Fruit fly (Drosophila melanogaster) whole organism, embryonic: ENCODE results near the gene Bhmt.

Experiments
- ATbp ChIP-seq: fragments of 200-800 bp; sonication (Bioruptor generic); optimal IDR thresholded peaks from 2 replicates; lab custom pipeline; 2017; ENCODE audit warnings: missing biosample characterization, mild to moderate bottlenecking, missing genetic modification characterization, missing genetic modification reagents
- B-H1 ChIP-seq: fragments of 200-800 bp; sonication (Bioruptor generic); IDR thresholded peaks from 3 replicates; pipeline ENCODE4 v1.3.6; 2022; ENCODE audit warnings: missing biosample characterization, missing genetic modification characterization
- B-H2 ChIP-seq: fragments of 200-800 bp; sonication (Bioruptor generic); optimal IDR thresholded peaks from 2 replicates; lab custom pipeline; 2018; ENCODE audit warnings: missing biosample characterization, mild to moderate bottlenecking, missing genetic modification characterization
- CG11398 ChIP-seq: fragments of 200-800 bp; sonication (Bioruptor generic); optimal IDR thresholded peaks from 2 replicates; lab custom pipeline; 2016; ENCODE audit warnings: missing biosample characterization, missing genetic modification characterization
- CG11504 ChIP-seq: fragments of 200-800 bp; sonication (Bioruptor generic); optimal IDR thresholded peaks from 3 replicates; lab custom pipeline; 2019; ENCODE audit warnings: missing biosample characterization, mild to moderate bottlenecking, missing genetic modification characterization, moderate library complexity
- CG12391 ChIP-seq: fragments of 200-800 bp; sonication (Bioruptor generic); optimal IDR thresholded peaks from 3 replicates; lab custom pipeline; 2018; ENCODE audit warnings: missing biosample characterization, mild to moderate bottlenecking, missing genetic modification characterization, moderate library complexity
- CG13287 ChIP-seq: fragments of 200-800 bp; sonication (Bioruptor generic); IDR thresholded peaks from 2 replicates; pipeline ENCODE4 v1.3.6; 2022; ENCODE audit warnings: missing biosample characterization, missing genetic modification characterization; ENCODE audit not compliant: partially characterized antibody
- CG14710 ChIP-seq: fragments of 200-800 bp; sonication (Bioruptor generic); optimal IDR thresholded peaks from 3 replicates; lab custom pipeline; 2019; ENCODE audit warnings: missing biosample characterization, mild to moderate bottlenecking, missing genetic modification characterization, moderate library complexity
- CG14860 ChIP-seq: fragments of 200-800 bp; sonication (Bioruptor generic); IDR thresholded peaks from 3 replicates; pipeline ENCODE4 v1.3.6; 2022; ENCODE audit warnings: missing biosample characterization, missing genetic modification characterization; ENCODE audit not compliant: partially characterized antibody
- CG15011 ChIP-seq: fragments of 200-800 bp; sonication (Bioruptor generic); optimal IDR thresholded peaks from 3 replicates; lab custom pipeline; 2018; ENCODE audit warnings: missing biosample characterization, mild to moderate bottlenecking, missing genetic modification characterization
- CG15696 ChIP-seq: fragments of 200-800 bp; sonication (Bioruptor generic); optimal IDR thresholded peaks from 2 replicates; lab custom pipeline; 2019; ENCODE audit warnings: missing biosample characterization, mild to moderate bottlenecking, missing genetic modification characterization, moderate library complexity
- CG18599 ChIP-seq: fragments of 200-800 bp; sonication (Bioruptor generic); optimal IDR thresholded peaks from 3 replicates; lab custom pipeline; 2017; ENCODE audit warnings: missing biosample characterization, missing genetic modification characterization, mild to moderate bottlenecking, moderate library complexity, missing genetic modification reagents
- CG18764 ChIP-seq: fragments of 200-800 bp; sonication (Bioruptor generic); optimal IDR thresholded peaks from 3 replicates; lab custom pipeline; 2016; ENCODE audit warnings: missing biosample characterization, missing genetic modification characterization
- CG2116 ChIP-seq: fragments of 200-800 bp; sonication (Bioruptor generic); optimal IDR thresholded peaks from 3 replicates; lab custom pipeline; 2018; ENCODE audit warnings: missing biosample characterization, mild to moderate bottlenecking, missing genetic modification characterization
- CG34224 ChIP-seq: fragments of 200-800 bp; sonication (Bioruptor generic); IDR thresholded peaks from 3 replicates; pipeline ENCODE4 v1.3.6; 2022; ENCODE audit warnings: missing biosample characterization, missing genetic modification characterization; ENCODE audit not compliant: partially characterized antibody
- CG4424 ChIP-seq: fragments of 200-800 bp; sonication (Bioruptor generic); optimal IDR thresholded peaks from 3 replicates; lab custom pipeline; 2016; ENCODE audit warnings: missing biosample characterization, missing genetic modification characterization
- CG7357 ChIP-seq: fragments of 200-800 bp; sonication (Bioruptor generic); IDR thresholded peaks from 3 replicates; pipeline ENCODE4 v1.3.6; 2022; ENCODE audit warnings: missing biosample characterization, missing genetic modification characterization
- CG7987 ChIP-seq: fragments of 200-800 bp; sonication (Bioruptor generic); optimal IDR thresholded peaks from 2 replicates; lab custom pipeline; 2018; ENCODE audit warnings: missing biosample characterization, mild to moderate bottlenecking, missing genetic modification characterization, moderate library complexity
- CG8924 ChIP-seq: fragments of 200-800 bp; optimal IDR thresholded peaks from 3 replicates; lab custom pipeline; 2019; ENCODE audit warnings: missing biosample characterization, mild to moderate bottlenecking, missing genetic modification characterization, moderate library complexity
- Camta ChIP-seq: fragments of 200-800 bp; sonication (Bioruptor generic); optimal IDR thresholded peaks from 2 replicates; lab custom pipeline; 2016; ENCODE audit warnings: missing biosample characterization, missing genetic modification characterization
- Chrac-16 ChIP-seq: fragments of 200-800 bp; sonication (Bioruptor generic); optimal IDR thresholded peaks from 3 replicates; lab custom pipeline; 2016; ENCODE audit warnings: missing biosample characterization, missing genetic modification characterization
- Dbx ChIP-seq: fragments of 200-800 bp; sonication (Bioruptor generic); IDR thresholded peaks from 3 replicates; pipeline ENCODE4 v1.3.6; 2022; ENCODE audit warnings: missing biosample characterization, missing genetic modification characterization
- Drgx ChIP-seq: fragments of 200-800 bp; sonication (Bioruptor generic); IDR thresholded peaks from 2 replicates; pipeline ENCODE4 v1.3.6; 2022; ENCODE audit warnings: missing biosample characterization, missing genetic modification characterization
- Fer3 ChIP-seq: fragments of 200-800 bp; sonication (Bioruptor generic); optimal IDR thresholded peaks from 2 replicates; lab custom pipeline; 2018; ENCODE audit warnings: missing biosample characterization, mild to moderate bottlenecking, missing genetic modification characterization, moderate library complexity
- H15 ChIP-seq: fragments of 200-800 bp; sonication (Bioruptor generic); IDR thresholded peaks from 3 replicates; pipeline ENCODE4 v1.3.6; 2022; ENCODE audit warnings: missing biosample characterization, missing genetic modification characterization
- H2.0 ChIP-seq: fragments of 200-800 bp; sonication (Bioruptor generic); IDR thresholded peaks from 2 replicates; pipeline ENCODE4 v1.3.6; 2022; ENCODE audit warnings: missing biosample characterization, missing genetic modification characterization
- HmgD ChIP-seq: fragments of 200-800 bp; sonication (Bioruptor generic); optimal IDR thresholded peaks from 3 replicates; lab custom pipeline; 2016; ENCODE audit warnings: missing biosample characterization, missing genetic modification characterization
- Hsf ChIP-seq: fragments of 200-800 bp; sonication (Bioruptor generic); optimal IDR thresholded peaks from 3 replicates; lab custom pipeline; 2016; ENCODE audit warnings: missing biosample characterization, missing genetic modification characterization
- MESR4 ChIP-seq: fragments of 200-800 bp; sonication (Bioruptor generic); optimal IDR thresholded peaks from 2 replicates; lab custom pipeline; 2018; ENCODE audit warnings: missing biosample characterization, mild to moderate bottlenecking, missing genetic modification characterization, moderate library complexity
- Scr ChIP-seq: fragments of 200-800 bp; sonication (Bioruptor generic); IDR thresholded peaks from 2 replicates; pipeline ENCODE4 v1.3.6; 2022; ENCODE audit warnings: missing biosample characterization, missing genetic modification characterization; ENCODE audit not compliant: partially characterized antibody
- Vsx1 ChIP-seq: fragments of 200-800 bp; sonication (Bioruptor generic); optimal IDR thresholded peaks from 2 replicates; lab custom pipeline; 2017; ENCODE audit warnings: missing biosample characterization, mild to moderate bottlenecking, missing genetic modification characterization, missing genetic modification reagents
- chn ChIP-seq: fragments of 200-800 bp; sonication (Bioruptor generic); optimal IDR thresholded peaks from 2 replicates; lab custom pipeline; 2016; ENCODE audit warnings: missing biosample characterization, missing genetic modification characterization
- dimm ChIP-seq: fragments of 200-800 bp; sonication (Bioruptor generic); IDR thresholded peaks from 2 replicates; pipeline ENCODE4 v1.3.6; 2022; ENCODE audit warnings: missing biosample characterization, missing genetic modification characterization
- ems ChIP-seq: fragments of 200-800 bp; sonication (Bioruptor generic); optimal IDR thresholded peaks from 3 replicates; lab custom pipeline; 2016; ENCODE audit warnings: missing biosample characterization, missing genetic modification characterization
- eyg ChIP-seq: fragments of 200-800 bp; sonication (Bioruptor generic); optimal IDR thresholded peaks from 3 replicates; lab custom pipeline; 2016; ENCODE audit warnings: missing biosample characterization, missing genetic modification characterization
- ftz-f1 ChIP-seq: fragments of 200-800 bp; sonication (Bioruptor generic); optimal IDR thresholded peaks from 2 replicates; lab custom pipeline; 2016; ENCODE audit warnings: missing biosample characterization, missing genetic modification characterization
- gfzf ChIP-seq: fragments of 200-800 bp; sonication (Bioruptor generic); optimal IDR thresholded peaks from 2 replicates; lab custom pipeline; 2016; ENCODE audit warnings: missing biosample characterization, mild to moderate bottlenecking, missing genetic modification characterization, moderate library complexity
- jing ChIP-seq: fragments of 200-800 bp; sonication (Bioruptor generic); optimal IDR thresholded peaks from 2 replicates; lab custom pipeline; 2018; ENCODE audit warnings: missing biosample characterization, mild to moderate bottlenecking, missing genetic modification characterization
- ken ChIP-seq: fragments of 200-800 bp; sonication (Bioruptor generic); IDR thresholded peaks from 3 replicates; pipeline ENCODE4 v1.3.6; 2022; ENCODE audit warnings: missing biosample characterization, missing genetic modification characterization
- kni ChIP-seq: fragments of 200-800 bp; sonication (Bioruptor generic); optimal IDR thresholded peaks from 3 replicates; lab custom pipeline; 2017; ENCODE audit warnings: mild to moderate bottlenecking, missing biosample characterization, missing genetic modification reagents, missing genetic modification characterization
- lab ChIP-seq: fragments of 200-800 bp; sonication (Bioruptor generic); optimal IDR thresholded peaks from 3 replicates; lab custom pipeline; 2017; ENCODE audit warnings: missing biosample characterization, missing genetic modification characterization, mild to moderate bottlenecking, moderate library complexity, missing genetic modification reagents
- phol ChIP-seq: fragments of 200-800 bp; sonication (Bioruptor generic); optimal IDR thresholded peaks from 3 replicates; lab custom pipeline; 2018; ENCODE audit warnings: missing biosample characterization, mild to moderate bottlenecking, missing genetic modification characterization, moderate library complexity
- repo ChIP-seq: fragments of 200-800 bp; sonication (Bioruptor generic); optimal IDR thresholded peaks from 2 replicates; lab custom pipeline; 2016; ENCODE audit warnings: missing biosample characterization, missing genetic modification characterization
- row ChIP-seq: fragments of 200-800 bp; sonication (Bioruptor generic); IDR thresholded peaks from 3 replicates; pipeline ENCODE4 v1.3.6; 2022; ENCODE audit warnings: missing biosample characterization, missing genetic modification characterization
- scrt ChIP-seq: fragments of 200-800 bp; sonication (Bioruptor generic); optimal IDR thresholded peaks from 2 replicates; lab custom pipeline; 2018; ENCODE audit warnings: missing biosample characterization, mild to moderate bottlenecking, missing genetic modification characterization, moderate library complexity
- slp2 ChIP-seq: fragments of 200-800 bp; sonication (Bioruptor generic); optimal IDR thresholded peaks from 2 replicates; lab custom pipeline; 2016; ENCODE audit warnings: missing biosample characterization, missing genetic modification characterization
- sob ChIP-seq: fragments of 200-800 bp; sonication (Bioruptor generic); IDR thresholded peaks from 2 replicates; pipeline ENCODE4 v1.3.6; 2022; ENCODE audit warnings: missing biosample characterization, missing genetic modification characterization
- stc ChIP-seq: fragments of 200-800 bp; sonication (Bioruptor generic); IDR thresholded peaks from 2 replicates; pipeline ENCODE4 v1.3.6; 2022; ENCODE audit warnings: missing biosample characterization, missing genetic modification characterization
- tap ChIP-seq: fragments of 200-800 bp; optimal IDR thresholded peaks from 3 replicates; lab custom pipeline; 2019; ENCODE audit warnings: missing biosample characterization, mild to moderate bottlenecking, missing genetic modification characterization, moderate library complexity
- trh ChIP-seq: fragments of 200-800 bp; sonication (Bioruptor generic); optimal IDR thresholded peaks from 2 replicates; lab custom pipeline; 2016; ENCODE audit warnings: missing biosample characterization, missing genetic modification characterization
- wek ChIP-seq: fragments of 200-800 bp; sonication (Bioruptor generic); optimal IDR thresholded peaks from 3 replicates; lab custom pipeline; 2018; ENCODE audit warnings: missing biosample characterization, mild to moderate bottlenecking, missing genetic modification characterization, moderate library complexity

Gene Bhmt

DNA sequence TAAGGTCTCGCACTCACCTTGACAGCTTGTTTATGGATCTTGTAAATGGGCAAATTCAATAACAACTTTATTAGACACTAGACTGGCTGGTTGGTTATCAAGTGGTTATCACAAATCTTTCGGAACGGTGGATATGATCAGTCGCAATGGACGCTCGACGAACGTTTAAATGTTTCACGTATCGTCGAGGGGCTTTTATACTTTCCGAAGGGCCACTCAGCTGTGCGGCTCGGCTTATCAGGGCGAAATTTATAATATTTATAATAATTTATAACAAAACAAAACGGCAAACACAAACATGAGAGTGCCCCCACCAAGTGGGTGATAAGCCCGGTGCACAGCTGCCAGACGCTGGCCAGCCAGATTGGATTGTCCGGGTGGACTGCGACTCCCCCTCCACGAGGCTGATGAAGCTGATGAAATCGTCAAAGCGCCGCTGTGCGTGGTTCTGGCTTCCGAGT lies 2.8 kb downstream of the Bhmt start, which contains the start of gene CG10621 (continued):
- TF ChIP-seq CG18764, result no peak
- no peak for TF ChIP-seq Vsx1
- TF ChIP-seq Drgx (GFP tag; lab: Robert Waterston, UW), result 0 out of 2 replicates have a peak, but pooled peaks have one; percentile 16
- no peak for TF ChIP-seq CG7357 (GFP tag; lab: Robert Waterston, UW)
- no peak for TF ChIP-seq H15 (GFP tag; lab: Robert Waterston, UW)
- TF ChIP-seq Chrac-16 (GFP tag; lab: Kevin White, UChicago), result no peak
- no peak for TF ChIP-seq CG15011 (GFP tag; lab: Kevin White, UChicago)
- no peak for TF ChIP-seq CG11398 (GFP tag; lab: Kevin White, UChicago)
- peak; percentile 35 for TF ChIP-seq lab (GFP tag; lab: Kevin White, UChicago)
- no peak for TF ChIP-seq B-H1 (GFP tag; lab: Robert Waterston, UW)
- TF ChIP-seq scrt (GFP tag; lab: Kevin White, UChicago), result peak; percentile 8
- no peak for TF ChIP-seq ken (GFP tag; lab: Robert Waterston, UW)
- TF ChIP-seq CG12391, result no peak
- no peak for TF ChIP-seq stc (GFP tag; lab: Robert Waterston, UW)
- TF ChIP-seq eyg, result no peak
- TF ChIP-seq kni (GFP tag; lab: Kevin White, UChicago), result no peak
- TF ChIP-seq MESR4, result no peak
- TF ChIP-seq CG14710, result no peak
- peak; percentile 29; the same call in 1 of the 2 replicates for TF ChIP-seq CG13287 (GFP tag; lab: Robert Waterston, UW)
- TF ChIP-seq CG4424 (GFP tag; lab: Kevin White, UChicago), result no peak
- TF ChIP-seq tap (tag; lab: Kevin White, UChicago), result no peak
- no peak for TF ChIP-seq gfzf (GFP tag; lab: Kevin White, UChicago)
- TF ChIP-seq CG7987 (GFP tag; lab: Kevin White, UChicago), result no peak
- no peak for TF ChIP-seq Scr
- TF ChIP-seq sob (GFP tag; lab: Robert Waterston, UW), result no peak
- TF ChIP-seq CG14860, result no peak
- TF ChIP-seq repo (GFP tag; lab: Kevin White, UChicago), result no peak
- TF ChIP-seq ftz-f1, result peak; percentile 74
- no peak for TF ChIP-seq H2.0 (GFP tag; lab: Robert Waterston, UW)
- TF ChIP-seq row (GFP tag; lab: Robert Waterston, UW), result no peak
- peak; percentile 9 for TF ChIP-seq B-H2 (GFP tag; lab: Kevin White, UChicago)
- TF ChIP-seq Dbx (GFP tag; lab: Robert Waterston, UW), result peak; percentile 34; the same call in 1 of the 3 replicates
- no peak for TF ChIP-seq Fer3
- TF ChIP-seq Camta (GFP tag; lab: Kevin White, UChicago), result no peak
- no peak for TF ChIP-seq jing
- TF ChIP-seq CG15696 (tag; lab: Kevin White, UChicago), result no peak
- TF ChIP-seq ATbp, result no peak
- no peak for TF ChIP-seq slp2 (GFP tag; lab: Kevin White, UChicago)
- no peak for TF ChIP-seq CG34224 (GFP tag; lab: Robert Waterston, UW)
- no peak for TF ChIP-seq chn (GFP tag; lab: Kevin White, UChicago)
- TF ChIP-seq HmgD, result no peak
- TF ChIP-seq wek (GFP tag; lab: Kevin White, UChicago), result no peak
- no peak for TF ChIP-seq dimm (GFP tag; lab: Robert Waterston, UW)
- no peak for TF ChIP-seq CG11504 (tag; lab: Kevin White, UChicago)
- TF ChIP-seq CG18599 (GFP tag; lab: Kevin White, UChicago), result no peak
- TF ChIP-seq CG8924, result no peak
- TF ChIP-seq phol, result no peak
- no peak for TF ChIP-seq trh (GFP tag; lab: Kevin White, UChicago)
- no peak for TF ChIP-seq ems (GFP tag; lab: Kevin White, UChicago)
- TF ChIP-seq CG2116 (GFP tag; lab: Kevin White, UChicago), result no peak
- TF ChIP-seq Hsf, result no peak
